Fruit fly (Drosophila melanogaster) whole organism, wandering third instar larva: Measurements from ENCODE around the gene RpL32.

ENCODE experiments used
- Abd-B ChIP-seq: fragments of >200 bp; optimal IDR thresholded peaks from 2 replicates; lab custom pipeline; 2017; ENCODE audit warnings: missing biosample characterization, missing genetic modification characterization
- CG32264 ChIP-seq: fragments of 200-800 bp; sonication (Bioruptor generic); optimal IDR thresholded peaks from 2 replicates; lab custom pipeline; 2016; ENCODE audit warnings: missing biosample characterization, missing genetic modification characterization
- CG9705 ChIP-seq: fragments of 200-800 bp; sonication (Bioruptor generic); optimal IDR thresholded peaks from 2 replicates; lab custom pipeline; 2018; ENCODE audit warnings: missing biosample characterization, mild to moderate bottlenecking, missing genetic modification characterization
- CrebA ChIP-seq: fragments of 200-800 bp; sonication (Bioruptor generic); optimal IDR thresholded peaks from 2 replicates; lab custom pipeline; 2016; ENCODE audit warnings: missing biosample characterization, mild to moderate bottlenecking, missing genetic modification characterization, borderline replicate concordance
- Dif ChIP-seq: fragments of 200-275, 200-300 bp; sonication (Bioruptor generic); optimal IDR thresholded peaks from 2 replicates; lab custom pipeline; 2018; ENCODE audit warnings: missing biosample characterization, missing genetic modification characterization; ENCODE audit not compliant: partially characterized antibody
- HLH106 ChIP-seq: fragments of 200-800 bp; optimal IDR thresholded peaks from 3 replicates; lab custom pipeline; 2019; ENCODE audit warnings: missing biosample characterization, mild to moderate bottlenecking, missing genetic modification characterization, moderate library complexity
- Hnf4 ChIP-seq: fragments of 200-800 bp; sonication (Bioruptor generic); optimal IDR thresholded peaks from 2 replicates; lab custom pipeline; 2016; ENCODE audit warnings: missing biosample characterization, mild to moderate bottlenecking, missing genetic modification characterization
- Hr83 ChIP-seq: fragments of 200-300 bp; sonication (Bioruptor generic); optimal IDR thresholded peaks from 2 replicates; lab custom pipeline; 2016; ENCODE audit warnings: missing biosample characterization, mild to moderate bottlenecking, missing genetic modification characterization, moderate library complexity; ENCODE audit not compliant: poor library complexity, severe bottlenecking
- Jra ChIP-seq: sonication (Bioruptor generic); optimal IDR thresholded peaks from 2 replicates; lab custom pipeline; 2016; ENCODE audit warnings: missing biosample characterization, missing genetic modification characterization
- Myc ChIP-seq: fragments of >200 bp; optimal IDR thresholded peaks from 2 replicates; lab custom pipeline; 2017
- N ChIP-seq: fragments of >200 bp; optimal IDR thresholded peaks from 2 replicates; lab custom pipeline; 2018; ENCODE audit warnings: missing biosample characterization, missing external identifiers, missing genetic modification characterization
- OdsH ChIP-seq: fragments of 200-800 bp; sonication (Bioruptor generic); optimal IDR thresholded peaks from 2 replicates; lab custom pipeline; 2016; ENCODE audit warnings: missing biosample characterization, mild to moderate bottlenecking, missing genetic modification characterization
- Rel ChIP-seq, 2 experiments: fragments of 200-800 bp; sonication (Bioruptor generic) in 1 of 2; optimal IDR thresholded peaks; 2 replicates in 1 of 2; 3 replicates in 1 of 2; lab custom pipeline; 2016 to 2019; ENCODE audit warnings: mild to moderate bottlenecking in 2 of 2, missing biosample characterization in 2 of 2, missing genetic modification characterization in 2 of 2, moderate library complexity in 1 of 2
- Sp1 ChIP-seq: fragments of 200-800 bp; sonication (Bioruptor generic); optimal IDR thresholded peaks from 3 replicates; lab custom pipeline; 2019; ENCODE audit warnings: missing biosample characterization, mild to moderate bottlenecking, missing genetic modification characterization, moderate library complexity
- br ChIP-seq: fragments of 200-800 bp; sonication (Bioruptor generic); optimal IDR thresholded peaks from 2 replicates; lab custom pipeline; 2016; ENCODE audit warnings: missing biosample characterization, missing genetic modification characterization
- brk ChIP-seq: fragments of 200-800 bp; sonication (Bioruptor generic); optimal IDR thresholded peaks from 2 replicates; lab custom pipeline; 2016; ENCODE audit warnings: missing biosample characterization, mild to moderate bottlenecking, missing genetic modification characterization
- dl ChIP-seq, 2 experiments: fragments of 175-275, 200-275 bp in 1 of 2; fragments of 200-275 bp in 1 of 2; sonication (Bioruptor generic); optimal IDR thresholded peaks; lab custom pipeline; 2018; ENCODE audit warnings: mild to moderate bottlenecking in 2 of 2, missing biosample characterization in 2 of 2, missing genetic modification characterization in 2 of 2, moderate library complexity in 2 of 2; ENCODE audit not compliant: partially characterized antibody in 2 of 2, insufficient read depth in 1 of 2
- dmrt93B ChIP-seq: fragments of 200-800 bp; sonication (Bioruptor generic); optimal IDR thresholded peaks from 2 replicates; lab custom pipeline; 2018; ENCODE audit warnings: missing biosample characterization, mild to moderate bottlenecking, missing genetic modification characterization
- dsf ChIP-seq: sonication (Bioruptor generic); optimal IDR thresholded peaks from 2 replicates; lab custom pipeline; 2016; ENCODE audit warnings: missing biosample characterization, missing genetic modification characterization, borderline replicate concordance
- ey ChIP-seq: fragments of 200-800 bp; sonication (Bioruptor generic); optimal IDR thresholded peaks from 2 replicates; lab custom pipeline; 2016; ENCODE audit warnings: missing biosample characterization, missing genetic modification characterization
- foxo ChIP-seq, 2 experiments: fragments of 200-800 bp; sonication (Bioruptor generic); optimal IDR thresholded peaks; 2 replicates in 1 of 2; 3 replicates in 1 of 2; lab custom pipeline; 2016 to 2017; ENCODE audit warnings: missing biosample characterization in 2 of 2, missing genetic modification characterization in 2 of 2
- fru ChIP-seq: fragments of 200-800 bp; sonication (Bioruptor generic); optimal IDR thresholded peaks from 3 replicates; lab custom pipeline; 2016; ENCODE audit warnings: missing biosample characterization, mild to moderate bottlenecking, missing genetic modification characterization
- jim ChIP-seq: fragments of 175-275, 200-325 bp; sonication (Bioruptor generic); optimal IDR thresholded peaks from 2 replicates; lab custom pipeline; 2016; ENCODE audit warnings: missing biosample characterization, mild to moderate bottlenecking, missing genetic modification characterization
- lola ChIP-seq: fragments of >200 bp; optimal IDR thresholded peaks from 2 replicates; lab custom pipeline; 2017; ENCODE audit warnings: missing biosample characterization, missing genetic modification characterization
- psq ChIP-seq: fragments of 200-800 bp; sonication (Bioruptor generic); optimal IDR thresholded peaks from 3 replicates; lab custom pipeline; 2017; ENCODE audit warnings: missing biosample characterization, mild to moderate bottlenecking, missing genetic modification characterization, moderate library complexity
- rgr ChIP-seq: fragments of 200-800 bp; sonication (Bioruptor generic); optimal IDR thresholded peaks from 3 replicates; lab custom pipeline; 2016; ENCODE audit warnings: missing biosample characterization, mild to moderate bottlenecking, missing genetic modification characterization
- sage ChIP-seq: fragments of 200-800 bp; sonication (Bioruptor generic); optimal IDR thresholded peaks from 2 replicates; lab custom pipeline; 2016; ENCODE audit warnings: missing biosample characterization, mild to moderate bottlenecking, missing genetic modification characterization
- sv ChIP-seq: fragments of 200-800 bp; sonication (Bioruptor generic); optimal IDR thresholded peaks from 3 replicates; lab custom pipeline; 2016; ENCODE audit warnings: missing biosample characterization, missing genetic modification characterization
- tai ChIP-seq: sonication (Bioruptor generic); optimal IDR thresholded peaks from 2 replicates; lab custom pipeline; 2016; ENCODE audit warnings: missing biosample characterization, missing genetic modification characterization
- usp ChIP-seq: fragments of >200 bp; optimal IDR thresholded peaks from 2 replicates; lab custom pipeline; 2017; ENCODE audit warnings: missing biosample characterization, missing genetic modification characterization

The RpL32 gene

DNA sequence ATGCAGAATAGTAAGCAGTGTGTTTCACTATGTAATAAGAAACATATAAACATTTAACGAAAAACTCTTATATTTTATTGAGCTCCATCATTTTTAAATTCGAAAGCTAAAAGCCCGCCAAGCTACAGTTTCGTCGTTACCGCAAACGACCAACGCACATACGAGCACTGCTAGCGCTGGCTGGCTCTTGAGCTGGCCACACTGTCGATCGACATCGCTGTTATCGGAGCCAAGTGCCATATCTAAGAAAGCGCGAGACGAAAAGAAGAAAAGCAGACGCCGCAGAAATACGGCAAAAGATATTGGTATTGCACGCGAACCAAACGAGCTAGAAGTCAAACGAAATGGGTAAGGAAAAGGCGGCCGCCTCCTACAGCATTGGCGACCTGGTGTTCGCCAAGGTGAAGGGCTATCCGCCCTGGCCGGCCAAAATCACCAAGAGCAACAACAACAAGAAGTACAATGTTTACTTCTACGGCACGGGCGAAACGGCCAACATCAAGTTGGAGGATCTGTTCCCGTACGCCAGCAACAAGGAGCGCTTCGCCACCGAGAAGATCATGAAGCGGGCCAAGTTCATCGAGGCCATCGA lies 6.6 kb upstream of the RpL32 start, which contains the start of gene Jasper:
TSS of gene Jasper (plus strand) at position 60 of the 592 bp plus-strand sequence.
- TF ChIP-seq jim (no peak), Rel (GFP tag; optimal IDR thresholded peaks at IDR 0.05; lab: Kevin White, UChicago) (no peak), Rel (tag; optimal IDR thresholded peaks at IDR 0.05; lab: Kevin White, UChicago) (peak; percentile 26), Sp1 (GFP tag; lab: Kevin White, UChicago) (peak; percentile 29), N (GFP tag; lab: Kevin White, UChicago) (no peak), sage (GFP tag; lab: Kevin White, UChicago) (no peak), Dif (peak; percentile 11), Myc (lab: Kevin White, UChicago) (peak; percentile 28), HLH106 (tag; lab: Kevin White, UChicago) (peak; percentile 11), CG9705 (GFP tag; lab: Kevin White, UChicago) (no peak)

DNA sequence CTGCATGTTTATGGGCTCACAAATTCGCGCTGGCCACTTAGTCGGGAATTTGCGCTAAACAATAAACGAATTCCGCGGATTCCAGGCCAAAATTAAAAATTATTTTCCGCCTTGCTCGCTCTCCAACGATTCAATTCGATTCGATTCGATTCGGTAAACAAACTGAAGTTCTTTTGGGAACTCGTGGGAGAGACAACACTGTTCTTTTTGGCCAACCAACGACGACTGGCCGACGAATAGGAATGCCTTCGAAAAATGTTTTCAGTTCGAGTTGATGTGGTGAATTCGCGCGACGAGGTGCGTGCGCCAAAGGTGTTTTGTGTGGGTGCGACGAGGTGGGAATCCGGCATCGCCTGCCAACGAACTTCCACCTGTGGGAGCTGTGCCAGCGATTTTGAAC lies 6.0 kb upstream of the RpL32 start, which contains the start of gene CG15528:
TSS of gene CG15528 (minus strand) at position 180 of the 400 bp plus-strand sequence.
- TF ChIP-seq Hnf4 (GFP tag; lab: Kevin White, UChicago) (no peak), CG32264 (GFP tag; lab: Kevin White, UChicago) (no peak), jim (no peak)

DNA sequence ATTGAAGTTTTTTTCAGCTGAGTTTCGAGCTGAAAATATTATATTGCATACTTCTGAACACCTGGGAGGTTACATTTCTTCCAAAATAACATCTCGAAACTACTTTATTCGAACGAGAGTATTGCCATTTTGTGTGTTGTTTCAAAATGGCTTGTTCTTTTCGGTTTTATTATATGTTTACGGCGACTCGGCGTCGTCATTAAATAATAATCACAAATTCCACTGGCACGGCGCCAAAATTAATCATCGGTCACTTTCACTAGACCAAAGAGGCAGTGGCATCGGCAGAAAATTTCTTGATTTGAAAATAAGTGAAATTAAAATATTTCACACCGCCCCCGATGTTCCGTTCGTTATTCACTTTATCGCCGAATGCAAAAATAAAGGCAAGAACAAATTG lies 4.5 kb upstream of the RpL32 start:
- TF ChIP-seq CrebA (GFP tag; lab: Kevin White, UChicago) (no peak), br (GFP tag; lab: Kevin White, UChicago) (no peak), OdsH (GFP tag; lab: Kevin White, UChicago) (no peak), lola (no peak), dl (GFP tag; optimal IDR thresholded peaks at IDR 0.05; lab: Kevin White, UChicago; ENCODE audit: insufficient read depth in 1 of 2, partially characterized antibody in 2 of 2) (no peak), dsf (GFP tag; lab: Kevin White, UChicago) (no peak), fru (no peak), Abd-B (no peak), CG9705 (GFP tag; lab: Kevin White, UChicago) (no peak), Jra (GFP tag; lab: Kevin White, UChicago) (no peak), brk (no peak), Dif (no peak), usp (GFP tag; lab: Kevin White, UChicago) (no peak), sv (no peak), psq (no peak), N (GFP tag; lab: Kevin White, UChicago) (no peak), Rel (GFP tag; optimal IDR thresholded peaks at IDR 0.05; lab: Kevin White, UChicago) (no peak), Rel (tag; optimal IDR thresholded peaks at IDR 0.05; lab: Kevin White, UChicago) (no peak), dmrt93B (GFP tag; lab: Kevin White, UChicago) (no peak), tai (GFP tag; lab: Kevin White, UChicago) (no peak)

DNA sequence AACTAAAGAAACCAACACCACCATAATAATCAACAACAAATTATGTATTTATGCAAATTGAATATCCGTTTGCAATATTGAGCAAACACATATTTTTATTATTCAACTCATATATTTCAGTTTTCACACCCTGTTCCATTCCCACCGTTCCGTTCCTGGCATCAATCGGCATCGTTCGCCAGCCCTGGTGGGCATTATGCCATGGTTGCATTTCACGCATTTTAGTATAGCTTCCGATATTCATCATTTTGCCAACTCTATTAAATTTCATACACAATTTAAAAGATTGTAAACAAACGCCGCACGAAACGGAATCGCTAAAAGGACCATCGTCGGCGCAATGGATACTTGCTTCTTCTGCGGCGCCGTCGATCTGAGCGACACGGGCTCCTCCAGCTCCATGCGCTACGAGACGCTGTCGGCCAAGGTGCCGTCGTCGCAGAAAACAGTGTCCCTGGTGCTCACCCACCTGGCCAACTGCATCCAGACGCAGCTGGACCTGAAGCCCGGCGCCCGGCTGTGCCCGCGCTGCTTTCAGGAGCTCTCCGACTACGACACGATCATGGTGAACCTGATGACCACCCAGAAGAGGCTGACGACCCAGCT lies 2.7 kb downstream of the RpL32 start, which contains the start of gene Sry-delta:
TSS of gene Sry-delta (plus strand) at position 203 of the 606 bp plus-strand sequence.
- TF ChIP-seq Sp1 (GFP tag; lab: Kevin White, UChicago): peak; percentile 71
- no peak for TF ChIP-seq fru
- peak; percentile 5 for TF ChIP-seq CG32264 (GFP tag; lab: Kevin White, UChicago)
- peak; percentile 70 for TF ChIP-seq CG9705 (GFP tag; lab: Kevin White, UChicago)
- no peak for TF ChIP-seq sage (GFP tag; lab: Kevin White, UChicago)
- TF ChIP-seq psq: peak; percentile 35
- peak; percentile 81 for TF ChIP-seq sv
- peak; percentile 61 for TF ChIP-seq OdsH (GFP tag; lab: Kevin White, UChicago)
- TF ChIP-seq Rel (GFP tag; optimal IDR thresholded peaks at IDR 0.05; lab: Kevin White, UChicago): no peak
- TF ChIP-seq Rel (tag; optimal IDR thresholded peaks at IDR 0.05; lab: Kevin White, UChicago): no peak
- no peak for TF ChIP-seq dl (GFP tag; optimal IDR thresholded peaks at IDR 0.05; lab: Kevin White, UChicago; ENCODE audit: insufficient read depth in 1 of 2, partially characterized antibody in 2 of 2)
- peak; percentile 80 for TF ChIP-seq rgr (GFP tag; lab: Kevin White, UChicago)
- peak; percentile 73 for TF ChIP-seq ey (GFP tag; lab: Kevin White, UChicago)
- TF ChIP-seq Dif: peak; percentile 18
- peak; percentile 43 for TF ChIP-seq dsf (GFP tag; lab: Kevin White, UChicago)
- peak in 1 of 2 experiments; percentile 87 for TF ChIP-seq foxo (GFP tag; optimal IDR thresholded peaks at IDR 0.05; lab: Kevin White, UChicago)
- peak; percentile 97 for TF ChIP-seq Hr83
- no peak for TF ChIP-seq Myc (lab: Kevin White, UChicago)
- peak; percentile 75 for TF ChIP-seq HLH106 (tag; lab: Kevin White, UChicago)
